Worm (Caenorhabditis elegans) whole organism, young adult: ENCODE data around the gene F15G9.1.

Experiments used
- B0019.2 ChIP-seq: fragments of 200-800 bp; sonication (Bioruptor generic); conservative IDR thresholded peaks from 2 replicates; pipeline ENCODE4 v1.3.6; 2022; ENCODE audit warnings: missing genetic modification reagents, missing genetic modification characterization, missing compliant biosample characterization
- B0035.1 ChIP-seq: sonication (generic microtip); optimal IDR thresholded peaks from 2 replicates; lab custom pipeline; 2016; ENCODE audit warnings: missing genetic modification characterization, mild to moderate bottlenecking, missing compliant biosample characterization, missing genotype, missing genetic modification reagents
- B0261.1 ChIP-seq: sonication (generic microtip); optimal IDR thresholded peaks from 2 replicates; lab custom pipeline; 2016; ENCODE audit warnings: mild to moderate bottlenecking, missing genetic modification characterization, moderate library complexity, missing compliant biosample characterization
- B0336.3 ChIP-seq: fragments of 200-800 bp; sonication (Bioruptor generic); IDR thresholded peaks from 2 replicates; pipeline ENCODE4 v1.3.6; 2022; ENCODE audit warnings: missing genetic modification characterization, missing compliant biosample characterization
- F23B12.7 ChIP-seq: sonication (generic microtip); optimal IDR thresholded peaks from 2 replicates; lab custom pipeline; 2017; ENCODE audit warnings: missing genetic modification characterization, mild to moderate bottlenecking, missing compliant biosample characterization, antibody characterized with exemption, moderate library complexity; ENCODE audit not compliant: insufficient read depth
- F37B4.10 ChIP-seq: fragments of 200-800 bp; sonication (Bioruptor generic); IDR thresholded peaks from 2 replicates; pipeline ENCODE4 v1.3.6; 2022; ENCODE audit warnings: missing genetic modification characterization, missing compliant biosample characterization
- F39B2.1 ChIP-seq: fragments of 200-800 bp; sonication (Bioruptor generic); IDR thresholded peaks from 2 replicates; pipeline ENCODE4 v1.3.6; 2022; ENCODE audit warnings: missing genetic modification reagents, missing genetic modification characterization, missing compliant biosample characterization
- F52B5.7 ChIP-seq: sonication (generic microtip); optimal IDR thresholded peaks from 2 replicates; lab custom pipeline; 2016; ENCODE audit warnings: mild to moderate bottlenecking, missing genetic modification characterization, missing compliant biosample characterization
- F55B11.4 ChIP-seq: sonication (generic microtip); optimal IDR thresholded peaks from 2 replicates; lab custom pipeline; 2016; ENCODE audit warnings: missing compliant biosample characterization, missing genetic modification characterization, borderline replicate concordance; ENCODE audit not compliant: insufficient read depth
- F57C9.4 ChIP-seq: sonication (generic microtip); optimal IDR thresholded peaks from 2 replicates; lab custom pipeline; 2017; ENCODE audit warnings: mild to moderate bottlenecking, missing genetic modification characterization, missing compliant biosample characterization
- K11D2.4 ChIP-seq: fragments of 200-800 bp; sonication (Bioruptor generic); IDR thresholded peaks from 2 replicates; pipeline ENCODE4 v1.3.6; 2022; ENCODE audit warnings: missing genetic modification reagents, missing genetic modification characterization, missing compliant biosample characterization
- Y79H2A.3 ChIP-seq: fragments of 200-800 bp; sonication (Bioruptor generic); conservative IDR thresholded peaks from 2 replicates; pipeline ENCODE4 v1.3.6; 2022; ENCODE audit warnings: missing genetic modification reagents, missing genetic modification characterization, missing compliant biosample characterization
- akir-1 ChIP-seq: fragments of 200-800 bp; sonication (Bioruptor generic); optimal IDR thresholded peaks from 2 replicates; lab custom pipeline; 2018; ENCODE audit warnings: mild to moderate bottlenecking, missing genetic modification characterization, moderate library complexity, missing compliant biosample characterization
- attf-3 ChIP-seq: fragments of 200-800 bp; sonication (Bioruptor generic); conservative IDR thresholded peaks from 2 replicates; pipeline ENCODE4 v1.3.6; 2022; ENCODE audit warnings: missing genetic modification reagents, missing genetic modification characterization, missing compliant biosample characterization
- attf-6 ChIP-seq: fragments of 200-800 bp; sonication (Bioruptor generic); IDR thresholded peaks from 2 replicates; pipeline ENCODE4 v1.3.6; 2022; ENCODE audit warnings: missing genetic modification reagents, missing genetic modification characterization, missing compliant biosample characterization
- bed-2 ChIP-seq: fragments of 200-800 bp; sonication (Bioruptor generic); IDR thresholded peaks from 2 replicates; pipeline ENCODE4 v1.3.6; 2022; ENCODE audit warnings: missing genetic modification reagents, missing genetic modification characterization, missing compliant biosample characterization
- ceh-27 ChIP-seq: fragments of 200-800 bp; sonication (Bioruptor generic); optimal IDR thresholded peaks from 2 replicates; lab custom pipeline; 2018; ENCODE audit warnings: mild to moderate bottlenecking, missing genetic modification characterization, moderate library complexity, missing compliant biosample characterization
- ceh-40 ChIP-seq: fragments of 200-800 bp; sonication (Bioruptor generic); IDR thresholded peaks from 2 replicates; pipeline ENCODE4 v1.3.6; 2022; ENCODE audit warnings: missing genetic modification characterization, missing compliant biosample characterization
- chd-7 ChIP-seq: sonication (generic microtip); optimal IDR thresholded peaks from 2 replicates; lab custom pipeline; 2016; ENCODE audit warnings: mild to moderate bottlenecking, missing genetic modification characterization, moderate library complexity, missing compliant biosample characterization
- dox-1 ChIP-seq: fragments of 200-800 bp; sonication (Bioruptor generic); IDR thresholded peaks from 2 replicates; pipeline ENCODE4 v1.3.6; 2022; ENCODE audit warnings: missing genetic modification reagents, missing genetic modification characterization, missing compliant biosample characterization
- dpff-1 ChIP-seq: sonication (generic microtip); optimal IDR thresholded peaks from 2 replicates; lab custom pipeline; 2017; ENCODE audit warnings: mild to moderate bottlenecking, missing genetic modification characterization, missing compliant biosample characterization
- egrh-3 ChIP-seq: fragments of 200-800 bp; sonication (Bioruptor generic); IDR thresholded peaks from 2 replicates; pipeline ENCODE4 v1.3.6; 2022; ENCODE audit warnings: missing genetic modification reagents, missing genetic modification characterization, missing compliant biosample characterization
- fkh-3 ChIP-seq: sonication (generic microtip); optimal IDR thresholded peaks from 2 replicates; lab custom pipeline; 2016; ENCODE audit warnings: mild to moderate bottlenecking, missing genetic modification characterization, missing compliant biosample characterization
- gei-17 ChIP-seq: fragments of 200-800 bp; sonication (Bioruptor generic); optimal IDR thresholded peaks from 2 replicates; lab custom pipeline; 2018; ENCODE audit warnings: mild to moderate bottlenecking, missing genetic modification characterization, missing compliant biosample characterization
- hlh-26 ChIP-seq: fragments of 200-800 bp; sonication (Bioruptor generic); conservative IDR thresholded peaks from 2 replicates; pipeline ENCODE4 v1.3.6; 2022; ENCODE audit warnings: missing genetic modification reagents, missing genetic modification characterization, missing compliant biosample characterization
- hmg-1.2 ChIP-seq: fragments of 200-800 bp; sonication (Bioruptor generic); IDR thresholded peaks from 2 replicates; pipeline ENCODE4 v1.3.6; 2022; ENCODE audit warnings: missing genetic modification reagents, missing genetic modification characterization, missing compliant biosample characterization
- hsf-1 ChIP-seq: fragments of 200-800 bp; sonication (Bioruptor generic); IDR thresholded peaks from 2 replicates; pipeline ENCODE4 v1.3.6; 2022; ENCODE audit warnings: missing genetic modification reagents, missing genetic modification characterization, missing compliant biosample characterization
- let-607 ChIP-seq, 2 experiments: fragments of 200-800 bp in 1 of 2; sonication (Bioruptor generic) in 1 of 2; sonication (generic microtip) in 1 of 2; optimal IDR thresholded peaks; 2 replicates each; lab custom pipeline; 2016 to 2018; ENCODE audit warnings: mild to moderate bottlenecking in 2 of 2, missing compliant biosample characterization in 2 of 2, missing genetic modification characterization in 2 of 2, moderate library complexity in 2 of 2, missing genotype in 1 of 2
- lir-1 ChIP-seq: fragments of 200-800 bp; sonication (Bioruptor generic); conservative IDR thresholded peaks from 2 replicates; pipeline ENCODE4 v1.3.6; 2022; ENCODE audit warnings: missing genetic modification reagents, missing genetic modification characterization, missing compliant biosample characterization
- mel-28 ChIP-seq: sonication (generic microtip); optimal IDR thresholded peaks from 2 replicates; lab custom pipeline; 2016; ENCODE audit warnings: borderline replicate concordance, mild to moderate bottlenecking, missing genetic modification characterization, missing compliant biosample characterization
- mxl-1 ChIP-seq: sonication (generic microtip); optimal IDR thresholded peaks from 2 replicates; lab custom pipeline; 2016; ENCODE audit warnings: missing genetic modification characterization, missing compliant biosample characterization
- nfya-1 ChIP-seq: sonication (generic microtip); optimal IDR thresholded peaks from 2 replicates; lab custom pipeline; 2017; ENCODE audit warnings: antibody characterized with exemption, missing compliant biosample characterization, missing genetic modification characterization, borderline replicate concordance; ENCODE audit not compliant: insufficient read depth
- nfyb-1 ChIP-seq: fragments of 200-800 bp; sonication (Bioruptor generic); IDR thresholded peaks from 2 replicates; pipeline ENCODE4 v1.3.6; 2022; ENCODE audit warnings: missing genetic modification reagents, missing genetic modification characterization, missing compliant biosample characterization
- rcor-1 ChIP-seq: fragments of 200-800 bp; sonication (Bioruptor generic); IDR thresholded peaks from 2 replicates; pipeline ENCODE4 v1.3.6; 2022; ENCODE audit warnings: missing genetic modification reagents, missing genetic modification characterization, missing compliant biosample characterization
- snpc-1.1 ChIP-seq: sonication (generic microtip); optimal IDR thresholded peaks from 2 replicates; lab custom pipeline; 2017; ENCODE audit warnings: missing genetic modification characterization, mild to moderate bottlenecking, missing compliant biosample characterization, antibody characterized with exemption, moderate library complexity, missing genotype, missing genetic modification reagents; ENCODE audit not compliant: insufficient read depth
- snpc-4 ChIP-seq, 5 experiments: fragments of 150-350 bp in 1 of 5; sonication (generic microtip) in 4 of 5; optimal IDR thresholded peaks; 2 replicates each; lab custom pipeline; 2014 to 2018; ENCODE audit warnings: missing genetic modification characterization in 5 of 5, missing biosample characterization in 3 of 5, antibody characterized with exemption in 2 of 5, mild to moderate bottlenecking in 2 of 5, missing compliant biosample characterization in 2 of 5, missing genotype in 2 of 5, moderate library complexity in 2 of 5, missing genetic modification reagents in 1 of 5
- tbx-9 ChIP-seq: sonication (generic microtip); optimal IDR thresholded peaks from 2 replicates; lab custom pipeline; 2016; ENCODE audit warnings: borderline replicate concordance, missing genetic modification characterization, inconsistent platforms, missing compliant biosample characterization
- zfh-2 ChIP-seq: fragments of 200-800 bp; sonication (Bioruptor generic); conservative IDR thresholded peaks from 2 replicates; pipeline ENCODE4 v1.3.6; 2022; ENCODE audit warnings: missing genetic modification reagents, missing genetic modification characterization, missing compliant biosample characterization
- ztf-18 ChIP-seq: sonication (generic microtip); optimal IDR thresholded peaks from 2 replicates; lab custom pipeline; 2016; ENCODE audit warnings: missing genotype, mild to moderate bottlenecking, missing genetic modification characterization, missing compliant biosample characterization
- ztf-3 ChIP-seq: fragments of 200-800 bp; sonication (Bioruptor generic); optimal IDR thresholded peaks from 2 replicates; lab custom pipeline; 2018; ENCODE audit warnings: mild to moderate bottlenecking, missing genetic modification characterization, missing compliant biosample characterization

The F15G9.1 gene

ce11 chrX:9735479-9735878, 29.3 kb downstream of the F15G9.1 start:
- TF ChIP-seq attf-6 (GFP tag; lab: Robert Waterston, UW) (no peak), nfyb-1 (GFP tag; lab: Robert Waterston, UW) (no peak)

ce11 chrX:9737730-9738129, 31.5 kb downstream of the F15G9.1 start, which contains the start of gene F15G9.5:
Gene F15G9.5, minus strand, starts transcription at chrX:9737888.
- peak; percentile 23; the same call in 1 of the 2 replicates for TF ChIP-seq hmg-1.2 (GFP tag; lab: Robert Waterston, UW)
- TF ChIP-seq zfh-2 (GFP tag; lab: Robert Waterston, UW), result peak; percentile 94
- TF ChIP-seq ztf-3, result no peak
- peak; percentile 48 for TF ChIP-seq F52B5.7
- TF ChIP-seq dox-1 (GFP tag; lab: Robert Waterston, UW), result peak; percentile 42; the same call in 1 of the 2 replicates
- TF ChIP-seq chd-7 (tag; lab: Kevin White, UChicago), result peak; percentile 14
- no peak for TF ChIP-seq nfya-1
- TF ChIP-seq B0019.2 (GFP tag; lab: Robert Waterston, UW), result no peak
- TF ChIP-seq egrh-3 (GFP tag; lab: Robert Waterston, UW), result peak; percentile 64
- 0 out of 2 replicates have a peak, but pooled peaks have one; percentile 24 for TF ChIP-seq K11D2.4 (GFP tag; lab: Robert Waterston, UW)
- TF ChIP-seq hlh-26 (GFP tag; lab: Robert Waterston, UW), result no peak
- peak; percentile 29 for TF ChIP-seq ceh-27 (GFP tag; lab: Kevin White, UChicago)

ce11 chrX:9742058-9742457, 35.9 kb downstream of the F15G9.1 start:
- TF ChIP-seq attf-3 (GFP tag; lab: Robert Waterston, UW) (no peak), snpc-4 (GFP tag; optimal IDR thresholded peaks at IDR 0.05; lab: Kevin White, UChicago) (no peak), snpc-4 (tag; optimal IDR thresholded peaks at IDR 0.05; lab: Kevin White, UChicago) (no peak), B0019.2 (GFP tag; lab: Robert Waterston, UW) (no peak), akir-1 (GFP tag; lab: Kevin White, UChicago) (no peak), K11D2.4 (GFP tag; lab: Robert Waterston, UW) (no peak), bed-2 (GFP tag; lab: Robert Waterston, UW) (no peak), ceh-27 (GFP tag; lab: Kevin White, UChicago) (no peak)

- TF ChIP-seq gei-17 (GFP tag; lab: Kevin White, UChicago), result peak; percentile 89
- TF ChIP-seq hsf-1 (GFP tag; lab: Robert Waterston, UW), result 0 out of 2 replicates have a peak, but pooled peaks have one; percentile 68
- TF ChIP-seq mel-28, result peak; percentile 82
- peak; percentile 74 for TF ChIP-seq snpc-1.1
- TF ChIP-seq F57C9.4 (tag; lab: Kevin White, UChicago), result peak; percentile 94
- peak; percentile 100 for TF ChIP-seq B0261.1 (tag; lab: Kevin White, UChicago)
- peak; percentile 95 for TF ChIP-seq mxl-1 (tag; lab: Kevin White, UChicago)
- peak; percentile 98 for TF ChIP-seq fkh-3 (tag; lab: Kevin White, UChicago)
- peak; percentile 86 for TF ChIP-seq attf-6 (GFP tag; lab: Robert Waterston, UW)
- peak; percentile 89 for TF ChIP-seq ceh-40
- peak; percentile 77 for TF ChIP-seq egrh-3 (GFP tag; lab: Robert Waterston, UW)
- peak; percentile 85 for TF ChIP-seq Y79H2A.3 (GFP tag; lab: Robert Waterston, UW)
- TF ChIP-seq dpff-1 (tag; lab: Kevin White, UChicago), result peak; percentile 67
- peak; percentile 73 to 87 for TF ChIP-seq let-607 (tag; optimal IDR thresholded peaks at IDR 0.05; lab: Kevin White, UChicago)
- TF ChIP-seq chd-7 (tag; lab: Kevin White, UChicago), result peak; percentile 97
- peak; percentile 90 for TF ChIP-seq B0336.3 (GFP tag; lab: Robert Waterston, UW)
- peak; percentile 85 for TF ChIP-seq B0035.1 (tag; lab: Kevin White, UChicago)
- TF ChIP-seq hmg-1.2 (GFP tag; lab: Robert Waterston, UW), result peak; percentile 94
- TF ChIP-seq F55B11.4 (tag; lab: Kevin White, UChicago), result peak; percentile 45
- peak; percentile 77 for TF ChIP-seq tbx-9
- peak; percentile 95 for TF ChIP-seq rcor-1 (GFP tag; lab: Robert Waterston, UW)
- TF ChIP-seq lir-1 (GFP tag; lab: Robert Waterston, UW), result peak; percentile 80
- TF ChIP-seq ztf-3, result peak; percentile 55
- TF ChIP-seq F39B2.1 (GFP tag; lab: Robert Waterston, UW), result peak; percentile 89
- TF ChIP-seq F37B4.10 (GFP tag; lab: Robert Waterston, UW), result peak; percentile 91; the same call in 1 of the 2 replicates
- TF ChIP-seq bed-2 (GFP tag; lab: Robert Waterston, UW), result peak; percentile 78
- TF ChIP-seq ztf-18, result peak; percentile 83
- peak; percentile 94 for TF ChIP-seq F23B12.7
Measured at ce11 chrX:9743513-9743914, 37.3 kb downstream of the F15G9.1 start.
